Worm (Caenorhabditis elegans) whole organism, early embryonic: Measurements from ENCODE around the gene hal-2.
A peak's percentile ranks its signal among the peaks of the same experiment; 100 is the strongest.

Experiments used
- B0310.2 ChIP-seq: sonication (generic microtip); optimal IDR thresholded peaks from 2 replicates; lab custom pipeline; 2016; ENCODE audit warnings: mild to moderate bottlenecking, missing genetic modification characterization, missing compliant biosample characterization
- F13C5.2 ChIP-seq: sonication (generic microtip); optimal IDR thresholded peaks from 2 replicates; lab custom pipeline; 2017; ENCODE audit warnings: mild to moderate bottlenecking, missing genetic modification characterization, inconsistent platforms, missing compliant biosample characterization
- aly-1 ChIP-seq: sonication (generic microtip); optimal IDR thresholded peaks from 2 replicates; lab custom pipeline; 2016; ENCODE audit warnings: missing genetic modification characterization, missing compliant biosample characterization
- ama-1 ChIP-seq: fragments of 150-350 bp; optimal IDR thresholded peaks from 2 replicates; lab custom pipeline; 2014
- ceh-13 ChIP-seq: fragments of 200-800 bp; sonication (Bioruptor generic); optimal IDR thresholded peaks from 2 replicates; lab custom pipeline; 2018; ENCODE audit warnings: mild to moderate bottlenecking, missing genetic modification characterization, missing compliant biosample characterization
- ceh-36 ChIP-seq: sonication (generic microtip); optimal IDR thresholded peaks from 2 replicates; lab custom pipeline; 2016; ENCODE audit warnings: missing genetic modification characterization, inconsistent platforms, missing compliant biosample characterization
- ets-7 ChIP-seq: sonication (generic microtip); optimal IDR thresholded peaks from 2 replicates; lab custom pipeline; 2016; ENCODE audit warnings: missing genotype, missing genetic modification characterization, missing compliant biosample characterization
- flt-1 ChIP-seq: fragments of 200-800 bp; sonication (Bioruptor generic); IDR thresholded peaks from 2 replicates; pipeline ENCODE4 v1.3.6; 2022; ENCODE audit warnings: missing genetic modification characterization, missing compliant biosample characterization
- hmbx-1 ChIP-seq: sonication (generic microtip); optimal IDR thresholded peaks from 2 replicates; lab custom pipeline; 2016; ENCODE audit warnings: mild to moderate bottlenecking, missing genetic modification characterization, missing compliant biosample characterization
- hmg-4 ChIP-seq: fragments of 200-800 bp; sonication (Bioruptor generic); optimal IDR thresholded peaks from 2 replicates; lab custom pipeline; 2018; ENCODE audit warnings: mild to moderate bottlenecking, missing genetic modification characterization, missing compliant biosample characterization
- hnd-1 ChIP-seq: sonication (generic microtip); optimal IDR thresholded peaks from 2 replicates; lab custom pipeline; 2016; ENCODE audit warnings: missing genetic modification characterization, missing compliant biosample characterization
- pes-1 ChIP-seq: fragments of 200-800 bp; sonication (Bioruptor generic); IDR thresholded peaks from 2 replicates; pipeline ENCODE4 v1.3.6; 2022; ENCODE audit warnings: missing genetic modification reagents, missing genetic modification characterization, missing compliant biosample characterization
- scrt-1 ChIP-seq: fragments of 200-800 bp; sonication (Bioruptor generic); IDR thresholded peaks from 2 replicates; pipeline ENCODE4 v1.3.6; 2022; ENCODE audit warnings: missing genetic modification characterization, missing compliant biosample characterization
- sea-1 ChIP-seq: fragments of 200-800 bp; sonication (Bioruptor generic); conservative IDR thresholded peaks from 2 replicates; pipeline ENCODE4 v1.3.6; 2022; ENCODE audit warnings: missing genetic modification characterization, missing compliant biosample characterization
- tbx-11 ChIP-seq: fragments of 200-800 bp; sonication (Bioruptor generic); IDR thresholded peaks from 2 replicates; pipeline ENCODE4 v1.3.6; 2022; ENCODE audit warnings: missing genetic modification characterization, missing compliant biosample characterization
- tbx-37 ChIP-seq: fragments of 200-800 bp; sonication (Bioruptor generic); conservative IDR thresholded peaks from 2 replicates; pipeline ENCODE4 v1.3.6; 2022; ENCODE audit warnings: missing genetic modification reagents, missing genetic modification characterization, missing compliant biosample characterization
- tra-4 ChIP-seq: sonication (generic microtip); optimal IDR thresholded peaks from 2 replicates; lab custom pipeline; 2017; ENCODE audit warnings: missing genetic modification characterization, missing compliant biosample characterization

The hal-2 gene

ce11 chrIII:10096525-10096972 is 7.8 kb upstream of the hal-2 start:
- TF ChIP-seq hmbx-1 (no peak), hmg-4 (GFP tag; lab: Kevin White, UChicago) (peak; percentile 57)

- TF ChIP-seq ceh-13 (GFP tag; lab: Kevin White, UChicago) (no peak), F13C5.2 (tag; lab: Kevin White, UChicago) (no peak), tbx-37 (no peak), hmg-4 (GFP tag; lab: Kevin White, UChicago) (no peak), sea-1 (GFP tag; lab: Robert Waterston, UW) (no peak), B0310.2 (no peak)
Observed at ce11 chrIII:10095377-10095776, 6.6 kb upstream of the hal-2 start.

- TF ChIP-seq F13C5.2 (tag; lab: Kevin White, UChicago): peak; percentile 23
- TF ChIP-seq tra-4 (tag; lab: Kevin White, UChicago): no peak
- no peak for TF ChIP-seq tbx-37
- TF ChIP-seq hmg-4 (GFP tag; lab: Kevin White, UChicago): peak; percentile 91
- peak; percentile 43 for TF ChIP-seq ceh-36
- no peak for TF ChIP-seq scrt-1 (GFP tag; lab: Robert Waterston, UW)
- TF ChIP-seq aly-1: peak; percentile 52
Observed at ce11 chrIII:10094538-10094937, 5.8 kb upstream of the hal-2 start.

ce11 chrIII:10093093-10093492 is 4.4 kb upstream of the hal-2 start:
- TF ChIP-seq pes-1 (GFP tag; lab: Robert Waterston, UW): no peak
- no peak for TF ChIP-seq ceh-36
- TF ChIP-seq ama-1 (lab: Kevin White, UChicago): no peak
- no peak for TF ChIP-seq F13C5.2 (tag; lab: Kevin White, UChicago)
- no peak for TF ChIP-seq hnd-1
- TF ChIP-seq B0310.2: no peak
- TF ChIP-seq ets-7 (tag; lab: Kevin White, UChicago): no peak
- TF ChIP-seq tbx-37: no peak
- no peak for TF ChIP-seq tbx-11 (GFP tag; lab: Robert Waterston, UW)
- TF ChIP-seq tra-4 (tag; lab: Kevin White, UChicago): no peak
- TF ChIP-seq aly-1: no peak
- TF ChIP-seq flt-1: no peak
- TF ChIP-seq ceh-13 (GFP tag; lab: Kevin White, UChicago): no peak
- TF ChIP-seq sea-1 (GFP tag; lab: Robert Waterston, UW): no peak
- TF ChIP-seq hmg-4 (GFP tag; lab: Kevin White, UChicago): no peak
- TF ChIP-seq scrt-1 (GFP tag; lab: Robert Waterston, UW): no peak

ce11 chrIII:10090685-10091084 is 2.0 kb upstream of the hal-2 start, which contains the start of gene gtf-2H2C:
Gene gtf-2H2C (minus strand): TSS chrIII:10090785.
- TF ChIP-seq tra-4 (tag; lab: Kevin White, UChicago) (no peak), ets-7 (tag; lab: Kevin White, UChicago) (no peak), tbx-11 (GFP tag; lab: Robert Waterston, UW) (no peak), sea-1 (GFP tag; lab: Robert Waterston, UW) (no peak), ama-1 (lab: Kevin White, UChicago) (no peak), tbx-37 (no peak), hmg-4 (GFP tag; lab: Kevin White, UChicago) (no peak), ceh-13 (GFP tag; lab: Kevin White, UChicago) (no peak), scrt-1 (GFP tag; lab: Robert Waterston, UW) (no peak), hmbx-1 (no peak), flt-1 (no peak), aly-1 (no peak), hnd-1 (no peak), ceh-36 (no peak), B0310.2 (no peak), F13C5.2 (tag; lab: Kevin White, UChicago) (no peak)

ce11 chrIII:10085983-10086382 is 2.7 kb downstream of the hal-2 start, which contains the start of gene T16H12.2:
Gene T16H12.2 (plus strand): TSS chrIII:10086283.
- no peak for TF ChIP-seq ama-1 (lab: Kevin White, UChicago)
- no peak for TF ChIP-seq F13C5.2 (tag; lab: Kevin White, UChicago)
- no peak for TF ChIP-seq ceh-13 (GFP tag; lab: Kevin White, UChicago)
- no peak for TF ChIP-seq aly-1
- TF ChIP-seq pes-1 (GFP tag; lab: Robert Waterston, UW): no peak
- TF ChIP-seq tra-4 (tag; lab: Kevin White, UChicago): no peak
- TF ChIP-seq hmg-4 (GFP tag; lab: Kevin White, UChicago): no peak
- no peak for TF ChIP-seq flt-1
- TF ChIP-seq hmbx-1: no peak
- TF ChIP-seq ets-7 (tag; lab: Kevin White, UChicago): no peak
- no peak for TF ChIP-seq tbx-37
- TF ChIP-seq sea-1 (GFP tag; lab: Robert Waterston, UW): no peak
- TF ChIP-seq tbx-11 (GFP tag; lab: Robert Waterston, UW): no peak
- TF ChIP-seq ceh-36: no peak
- no peak for TF ChIP-seq B0310.2
- no peak for TF ChIP-seq scrt-1 (GFP tag; lab: Robert Waterston, UW)
- TF ChIP-seq hnd-1: no peak

ce11 chrIII:10085574-10085973 is 3.2 kb downstream of the hal-2 start:
- TF ChIP-seq ama-1 (lab: Kevin White, UChicago): no peak
- TF ChIP-seq F13C5.2 (tag; lab: Kevin White, UChicago): no peak
- no peak for TF ChIP-seq tbx-37
- TF ChIP-seq ets-7 (tag; lab: Kevin White, UChicago): no peak
- TF ChIP-seq pes-1 (GFP tag; lab: Robert Waterston, UW): no peak
- TF ChIP-seq ceh-13 (GFP tag; lab: Kevin White, UChicago): no peak
- TF ChIP-seq hmbx-1: no peak
- TF ChIP-seq B0310.2: no peak
- TF ChIP-seq tra-4 (tag; lab: Kevin White, UChicago): no peak
- no peak for TF ChIP-seq hmg-4 (GFP tag; lab: Kevin White, UChicago)
- no peak for TF ChIP-seq sea-1 (GFP tag; lab: Robert Waterston, UW)
- TF ChIP-seq scrt-1 (GFP tag; lab: Robert Waterston, UW): no peak
- TF ChIP-seq ceh-36: no peak
- TF ChIP-seq aly-1: no peak
- no peak for TF ChIP-seq hnd-1
- no peak for TF ChIP-seq flt-1
- TF ChIP-seq tbx-11 (GFP tag; lab: Robert Waterston, UW): no peak

ce11 chrIII:10085103-10085502 is 3.6 kb downstream of the hal-2 start, which contains the start of gene T16H12.13:
Gene T16H12.13 (plus strand): TSS chrIII:10085403.
- TF ChIP-seq tbx-11 (GFP tag; lab: Robert Waterston, UW) (no peak), ama-1 (lab: Kevin White, UChicago) (no peak), scrt-1 (GFP tag; lab: Robert Waterston, UW) (no peak), flt-1 (no peak), ceh-13 (GFP tag; lab: Kevin White, UChicago) (no peak), tra-4 (tag; lab: Kevin White, UChicago) (no peak), B0310.2 (no peak), tbx-37 (no peak), F13C5.2 (tag; lab: Kevin White, UChicago) (no peak), ets-7 (tag; lab: Kevin White, UChicago) (no peak), ceh-36 (no peak), hmbx-1 (no peak), aly-1 (no peak), sea-1 (GFP tag; lab: Robert Waterston, UW) (no peak), hnd-1 (no peak), hmg-4 (GFP tag; lab: Kevin White, UChicago) (no peak), pes-1 (GFP tag; lab: Robert Waterston, UW) (no peak)
